Fruit fly (Drosophila melanogaster): Measurements from ENCODE around the gene Ccdc39.

- TF ChIP-seq eyg (GFP tag; optimal IDR thresholded peaks at IDR 0.05): no peak
- no peak for TF ChIP-seq CG11085 (GFP tag; IDR thresholded peaks at IDR 0.05)
- no peak for TF ChIP-seq Gsc (GFP tag; IDR thresholded peaks at IDR 0.05)
- TF ChIP-seq row (GFP tag; IDR thresholded peaks at IDR 0.05): no peak
- TF ChIP-seq CG18011 (GFP tag; optimal IDR thresholded peaks at IDR 0.05): no peak
- TF ChIP-seq CG8478 (optimal IDR thresholded peaks at IDR 0.05): no peak
- TF ChIP-seq lilli (GFP tag; optimal IDR thresholded peaks at IDR 0.05): no peak
- TF ChIP-seq CG13894 (tag; optimal IDR thresholded peaks at IDR 0.05): no peak
- TF ChIP-seq CG16779 (GFP tag; IDR thresholded peaks at IDR 0.05): no peak
Measured at dm6 chr3R:4814677-4815076, 30.2 kb upstream of the Ccdc39 start.
